Fruit fly (Drosophila melanogaster) whole organism, adult: ENCODE measurements around the gene CG6041.

Source experiments
- CG11617 ChIP-seq: fragments of 200-800 bp; sonication (Bioruptor generic); optimal IDR thresholded peaks from 2 replicates; lab custom pipeline; 2017; ENCODE audit warnings: mild to moderate bottlenecking, missing biosample characterization, missing genetic modification reagents, missing genetic modification characterization
- CG12768 ChIP-seq: fragments of 200-800 bp; sonication (Bioruptor generic); optimal IDR thresholded peaks from 2 replicates; lab custom pipeline; 2017; ENCODE audit warnings: missing biosample characterization, missing genetic modification characterization, mild to moderate bottlenecking, moderate library complexity, missing genetic modification reagents
- CG14711 ChIP-seq: fragments of 200-800 bp; sonication (Bioruptor generic); optimal IDR thresholded peaks from 2 replicates; lab custom pipeline; 2018; ENCODE audit warnings: missing biosample characterization, mild to moderate bottlenecking, missing genetic modification characterization, moderate library complexity
- CG1620 ChIP-seq: fragments of 200-800 bp; sonication (Bioruptor generic); optimal IDR thresholded peaks from 2 replicates; lab custom pipeline; 2016; ENCODE audit warnings: missing biosample characterization, missing genetic modification characterization
- CG33017 ChIP-seq: fragments of 200-800 bp; sonication (Bioruptor generic); optimal IDR thresholded peaks from 2 replicates; lab custom pipeline; 2018; ENCODE audit warnings: missing biosample characterization, mild to moderate bottlenecking, missing genetic modification characterization, moderate library complexity
- CG5204 ChIP-seq: fragments of 200-800 bp; sonication (Bioruptor generic); optimal IDR thresholded peaks from 2 replicates; lab custom pipeline; 2016; ENCODE audit warnings: missing biosample characterization, missing genetic modification characterization
- CG7045 ChIP-seq: fragments of 200-800 bp; sonication (Bioruptor generic); optimal IDR thresholded peaks from 2 replicates; lab custom pipeline; 2017; ENCODE audit warnings: missing biosample characterization, mild to moderate bottlenecking, missing genetic modification characterization
- CG7101 ChIP-seq: fragments of 200-800 bp; sonication (Bioruptor generic); optimal IDR thresholded peaks from 2 replicates; lab custom pipeline; 2018; ENCODE audit warnings: missing biosample characterization, mild to moderate bottlenecking, missing genetic modification characterization, moderate library complexity
- Clk ChIP-seq: fragments of 200-800 bp; sonication (Bioruptor generic); optimal IDR thresholded peaks from 2 replicates; lab custom pipeline; 2017; ENCODE audit warnings: missing biosample characterization, missing genetic modification characterization
- Crg-1 ChIP-seq: fragments of 200-800 bp; sonication (Bioruptor generic); optimal IDR thresholded peaks from 2 replicates; lab custom pipeline; 2016; ENCODE audit warnings: missing biosample characterization, missing genetic modification characterization
- Hr96 ChIP-seq: fragments of 200-800 bp; sonication (Bioruptor generic); optimal IDR thresholded peaks from 2 replicates; lab custom pipeline; 2016; ENCODE audit warnings: missing biosample characterization, missing genetic modification characterization
- Mnt ChIP-seq: fragments of 200-800 bp; sonication (Bioruptor generic); optimal IDR thresholded peaks from 2 replicates; lab custom pipeline; 2016; ENCODE audit warnings: missing biosample characterization, mild to moderate bottlenecking, missing genetic modification characterization
- bab1 ChIP-seq: fragments of 200-800 bp; sonication (Bioruptor generic); optimal IDR thresholded peaks from 3 replicates; lab custom pipeline; 2019; ENCODE audit warnings: missing biosample characterization, mild to moderate bottlenecking, missing genetic modification characterization, moderate library complexity
- cic ChIP-seq: fragments of 200-800 bp; sonication (Bioruptor generic); optimal IDR thresholded peaks from 2 replicates; lab custom pipeline; 2017; ENCODE audit warnings: missing biosample characterization, mild to moderate bottlenecking, missing genetic modification characterization, moderate library complexity
- cnc ChIP-seq, 2 experiments: fragments of >200 bp; optimal IDR thresholded peaks; 2 replicates each; lab custom pipeline; 2017
- kay ChIP-seq: fragments of 200-800 bp; sonication (Bioruptor generic); peaks from one replicate; lab custom pipeline; 2016; ENCODE audit warnings: missing biosample characterization, missing genetic modification characterization, borderline replicate concordance
- ovo ChIP-seq: fragments of 200-800 bp; sonication (Bioruptor generic); optimal IDR thresholded peaks from 2 replicates; lab custom pipeline; 2016; ENCODE audit warnings: missing biosample characterization, missing genetic modification characterization
- pad ChIP-seq: fragments of 200-800 bp; sonication (Bioruptor generic); optimal IDR thresholded peaks from 3 replicates; lab custom pipeline; 2017; ENCODE audit warnings: missing biosample characterization, missing genetic modification characterization, mild to moderate bottlenecking, moderate library complexity, missing genetic modification reagents
- tj ChIP-seq: fragments of 200-800 bp; sonication (Bioruptor generic); optimal IDR thresholded peaks from 3 replicates; lab custom pipeline; 2017; ENCODE audit warnings: missing biosample characterization, mild to moderate bottlenecking, missing genetic modification characterization, moderate library complexity
- toe ChIP-seq: fragments of 200-800 bp; sonication (Bioruptor generic); optimal IDR thresholded peaks from 2 replicates; lab custom pipeline; 2016; ENCODE audit warnings: missing biosample characterization, missing genetic modification characterization

The CG6041 gene

DNA sequence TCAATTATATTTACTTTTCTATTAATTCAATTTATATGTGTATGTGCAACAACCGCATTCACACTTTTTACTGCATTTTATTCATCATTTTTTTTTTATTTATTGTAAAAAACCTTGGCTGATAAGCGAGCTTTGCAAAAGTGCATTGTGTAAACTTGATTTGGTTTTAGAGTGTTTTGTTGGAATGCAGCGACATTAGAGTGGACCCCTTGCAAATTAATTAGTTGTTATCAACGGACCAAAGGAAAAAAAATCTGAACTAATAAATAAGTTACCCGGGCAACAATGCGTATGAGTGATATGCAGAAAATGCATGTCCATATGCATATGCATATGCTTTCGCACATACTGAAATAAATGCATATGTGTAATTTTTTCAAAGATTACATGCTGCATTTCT lies 27.0 kb upstream of the CG6041 start:
- TF ChIP-seq Hr96 = no peak
- TF ChIP-seq CG33017 (tag; lab: Kevin White, UChicago) = peak; percentile 31
- TF ChIP-seq CG7101 (tag; lab: Kevin White, UChicago) = peak; percentile 69
- peak; percentile 44 for TF ChIP-seq kay (GFP tag; lab: Kevin White, UChicago)
- no peak for TF ChIP-seq ovo (GFP tag; lab: Kevin White, UChicago)
- no peak for TF ChIP-seq bab1 (GFP tag; lab: Kevin White, UChicago)
- TF ChIP-seq CG1620 (GFP tag; lab: Kevin White, UChicago) = no peak
- TF ChIP-seq tj (GFP tag; lab: Kevin White, UChicago) = peak; percentile 55
- peak; percentile 3 for TF ChIP-seq pad (GFP tag; lab: Kevin White, UChicago)
- no peak for TF ChIP-seq Clk (GFP tag; lab: Kevin White, UChicago)
- TF ChIP-seq CG5204 (GFP tag; lab: Kevin White, UChicago) = peak; percentile 45
- TF ChIP-seq CG12768 = no peak
- TF ChIP-seq CG14711 = peak; percentile 35
- TF ChIP-seq CG7045 (GFP tag; lab: Kevin White, UChicago) = no peak
- peak; percentile 69 for TF ChIP-seq CG11617 (GFP tag; lab: Kevin White, UChicago)
- no peak for TF ChIP-seq toe (GFP tag; lab: Kevin White, UChicago)
- TF ChIP-seq cnc (optimal IDR thresholded peaks at IDR 0.05; lab: Kevin White, UChicago) = no peak
- peak; percentile 49 for TF ChIP-seq Mnt (GFP tag; lab: Kevin White, UChicago)
- TF ChIP-seq Crg-1 = no peak
- TF ChIP-seq cic (GFP tag; lab: Kevin White, UChicago) = peak; percentile 67

DNA sequence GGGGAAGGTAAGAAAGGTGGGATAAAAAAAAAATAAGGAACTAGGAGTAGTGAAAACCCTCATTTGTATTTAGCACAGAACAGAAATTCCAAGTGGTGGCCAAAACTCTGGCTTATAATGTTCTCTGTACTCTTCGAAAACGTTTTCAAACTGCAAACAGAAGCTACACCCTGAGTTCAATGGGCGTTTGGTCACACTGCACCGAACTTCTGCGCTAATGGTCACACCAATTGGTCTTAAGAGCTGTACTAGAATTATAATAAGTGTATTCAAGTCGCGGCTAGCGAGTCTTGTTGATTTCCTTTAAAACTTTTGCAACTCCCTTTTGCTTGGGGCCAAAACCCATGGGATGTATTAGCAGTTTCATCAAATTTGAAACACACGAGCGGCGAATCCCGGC lies 25.9 kb upstream of the CG6041 start:
- TF ChIP-seq kay (GFP tag; lab: Kevin White, UChicago) = no peak
- TF ChIP-seq Hr96 = no peak
- TF ChIP-seq CG1620 (GFP tag; lab: Kevin White, UChicago) = no peak
- TF ChIP-seq CG33017 (tag; lab: Kevin White, UChicago) = no peak
- TF ChIP-seq tj (GFP tag; lab: Kevin White, UChicago) = no peak
- TF ChIP-seq Crg-1 = no peak
- TF ChIP-seq cic (GFP tag; lab: Kevin White, UChicago) = no peak
- TF ChIP-seq pad (GFP tag; lab: Kevin White, UChicago) = no peak
- TF ChIP-seq CG5204 (GFP tag; lab: Kevin White, UChicago) = no peak
- TF ChIP-seq Mnt (GFP tag; lab: Kevin White, UChicago) = no peak
- no peak for TF ChIP-seq CG14711
- TF ChIP-seq CG12768 = no peak
- no peak for TF ChIP-seq bab1 (GFP tag; lab: Kevin White, UChicago)
- no peak for TF ChIP-seq CG7101 (tag; lab: Kevin White, UChicago)
- no peak for TF ChIP-seq ovo (GFP tag; lab: Kevin White, UChicago)
- TF ChIP-seq Clk (GFP tag; lab: Kevin White, UChicago) = no peak
- no peak for TF ChIP-seq CG11617 (GFP tag; lab: Kevin White, UChicago)
- TF ChIP-seq CG7045 (GFP tag; lab: Kevin White, UChicago) = no peak
- no peak for TF ChIP-seq cnc (optimal IDR thresholded peaks at IDR 0.05; lab: Kevin White, UChicago)

dm6 chrX:5923124-5923523 lies 24.8 kb upstream of the CG6041 start:
- TF ChIP-seq Crg-1 = no peak
- no peak for TF ChIP-seq ovo (GFP tag; lab: Kevin White, UChicago)
- no peak for TF ChIP-seq Hr96
- no peak for TF ChIP-seq CG14711
- no peak for TF ChIP-seq kay (GFP tag; lab: Kevin White, UChicago)
- no peak for TF ChIP-seq Clk (GFP tag; lab: Kevin White, UChicago)
- TF ChIP-seq cic (GFP tag; lab: Kevin White, UChicago) = no peak
- TF ChIP-seq cnc (optimal IDR thresholded peaks at IDR 0.05; lab: Kevin White, UChicago) = no peak
- no peak for TF ChIP-seq toe (GFP tag; lab: Kevin White, UChicago)
- TF ChIP-seq Mnt (GFP tag; lab: Kevin White, UChicago) = no peak
- TF ChIP-seq CG33017 (tag; lab: Kevin White, UChicago) = no peak

- TF ChIP-seq cnc (optimal IDR thresholded peaks at IDR 0.05; lab: Kevin White, UChicago) (no peak), CG12768 (no peak), CG33017 (tag; lab: Kevin White, UChicago) (no peak), CG5204 (GFP tag; lab: Kevin White, UChicago) (no peak), Clk (GFP tag; lab: Kevin White, UChicago) (no peak), Mnt (GFP tag; lab: Kevin White, UChicago) (no peak), bab1 (GFP tag; lab: Kevin White, UChicago) (no peak), CG11617 (GFP tag; lab: Kevin White, UChicago) (no peak), CG7045 (GFP tag; lab: Kevin White, UChicago) (no peak), CG7101 (tag; lab: Kevin White, UChicago) (no peak), toe (GFP tag; lab: Kevin White, UChicago) (no peak), kay (GFP tag; lab: Kevin White, UChicago) (no peak), Hr96 (no peak), CG14711 (no peak), pad (GFP tag; lab: Kevin White, UChicago) (no peak), Crg-1 (no peak), CG1620 (GFP tag; lab: Kevin White, UChicago) (no peak), ovo (GFP tag; lab: Kevin White, UChicago) (no peak), tj (GFP tag; lab: Kevin White, UChicago) (no peak)
These were observed 23.6 kb upstream of the CG6041 start for dm6 chrX:5924378-5924777.

dm6 chrX:5925793-5926418 lies 22.1 kb upstream of the CG6041 start:
- TF ChIP-seq CG14711 (peak; percentile 59), bab1 (GFP tag; lab: Kevin White, UChicago) (peak; percentile 78), CG1620 (GFP tag; lab: Kevin White, UChicago) (no peak)

- TF ChIP-seq cic (GFP tag; lab: Kevin White, UChicago) (no peak), bab1 (GFP tag; lab: Kevin White, UChicago) (peak; percentile 73), CG12768 (no peak), tj (GFP tag; lab: Kevin White, UChicago) (peak; percentile 1), CG14711 (peak; percentile 4)
These were observed 21.2 kb upstream of the CG6041 start for dm6 chrX:5926718-5927117.
